Worm (Caenorhabditis elegans): ENCODE measurements around the gene T05C12.11.

The T05C12.11 gene

DNA sequence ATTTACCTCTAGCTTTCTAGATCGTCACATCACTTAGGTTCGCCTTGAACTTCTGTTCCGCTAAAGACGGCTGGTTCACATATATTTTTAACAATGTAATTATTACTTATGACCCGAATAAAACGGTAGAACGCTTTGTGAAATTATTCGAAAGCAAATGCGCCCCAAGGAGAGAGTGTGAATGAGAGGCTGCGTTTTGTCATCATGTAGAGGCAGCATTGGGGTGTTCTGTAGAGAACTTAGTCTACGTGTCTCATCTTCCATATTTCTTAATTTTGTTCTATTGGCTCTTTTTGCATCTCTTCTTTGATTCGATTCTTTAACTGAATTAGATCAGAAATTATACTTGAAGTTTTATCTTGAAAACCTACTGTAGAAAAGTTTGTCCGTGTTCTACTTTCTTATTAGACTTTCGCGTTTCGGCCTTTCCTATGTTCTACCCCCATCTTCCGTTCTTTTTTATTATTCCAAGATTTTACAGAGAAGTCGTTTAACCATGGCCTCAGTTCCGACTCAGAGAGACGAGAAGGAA, 32.2 kb downstream of the T05C12.11 start, which contains the start of gene cdc-48.2:
Gene cdc-48.2 (plus strand): TSS at position 482 of the 532 bp plus-strand sequence.
- no peak for TF ChIP-seq F57A8.1 (GFP tag; optimal IDR thresholded peaks at IDR 0.05)
- no peak for TF ChIP-seq lin-40 (tag; optimal IDR thresholded peaks at IDR 0.05)
- no peak for TF ChIP-seq Y95B8A.8 (GFP tag; IDR thresholded peaks at IDR 0.05)
- peak; percentile 36 for TF ChIP-seq attf-5 (GFP tag; optimal IDR thresholded peaks at IDR 0.05)
- no peak for TF ChIP-seq dox-1 (GFP tag; IDR thresholded peaks at IDR 0.05)
- TF ChIP-seq dpl-1 (GFP tag; optimal IDR thresholded peaks at IDR 0.05): no peak
- TF ChIP-seq madf-6 (GFP tag; IDR thresholded peaks at IDR 0.05): no peak
- TF ChIP-seq nfya-1 (tag; optimal IDR thresholded peaks at IDR 0.05; ENCODE audit: borderline replicate concordance, insufficient read depth): no peak
- no peak for TF ChIP-seq D2030.7 (GFP tag; IDR thresholded peaks at IDR 0.05)
- no peak for TF ChIP-seq pbrm-1 (GFP tag; IDR thresholded peaks at IDR 0.05)
- no peak for TF ChIP-seq tlf-1 (GFP tag; optimal IDR thresholded peaks at IDR 0.05)
- no peak for TF ChIP-seq hmg-20 (GFP tag; IDR thresholded peaks at IDR 0.05)
- no peak for TF ChIP-seq F57C9.4 (tag; optimal IDR thresholded peaks at IDR 0.05)
- no peak for TF ChIP-seq B0261.1 (tag; optimal IDR thresholded peaks at IDR 0.05)
- no peak for TF ChIP-seq snpc-1.1 (tag; optimal IDR thresholded peaks at IDR 0.05; ENCODE audit: insufficient read depth)
- no peak for TF ChIP-seq aptf-3 (GFP tag; IDR thresholded peaks at IDR 0.05)
- no peak for TF ChIP-seq unc-62 (GFP tag; optimal IDR thresholded peaks at IDR 0.05)
- TF ChIP-seq lag-1 (GFP tag; IDR thresholded peaks at IDR 0.05): no peak
- TF ChIP-seq nhr-90 (tag; optimal IDR thresholded peaks at IDR 0.05): no peak
- no peak for TF ChIP-seq F52B5.7 (tag; optimal IDR thresholded peaks at IDR 0.05)
- no peak for TF ChIP-seq F49E8.2 (tag; optimal IDR thresholded peaks at IDR 0.05; ENCODE audit: insufficient read depth)
- no peak for TF ChIP-seq cebp-2 (GFP tag; IDR thresholded peaks at IDR 0.05)
- TF ChIP-seq snpc-3.4 (tag; optimal IDR thresholded peaks at IDR 0.05): no peak
- TF ChIP-seq T07F8.4 (tag; optimal IDR thresholded peaks at IDR 0.05): no peak
- TF ChIP-seq bed-1 (GFP tag; IDR thresholded peaks at IDR 0.05): no peak
- no peak for TF ChIP-seq Y56A3A.18 (GFP tag; IDR thresholded peaks at IDR 0.05)
- 0 out of 2 replicates have a peak, but pooled peaks have one; percentile 17 for TF ChIP-seq rcor-1 (GFP tag; IDR thresholded peaks at IDR 0.05)
- no peak for TF ChIP-seq F23B12.7 (tag; optimal IDR thresholded peaks at IDR 0.05; ENCODE audit: insufficient read depth)
- no peak for TF ChIP-seq egl-18 (GFP tag; IDR thresholded peaks at IDR 0.05)
- no peak for TF ChIP-seq mcd-1 (GFP tag; IDR thresholded peaks at IDR 0.05)
- no peak for TF ChIP-seq sea-2 (GFP tag; IDR thresholded peaks at IDR 0.05)
- TF ChIP-seq efl-1 (GFP tag; optimal IDR thresholded peaks at IDR 0.05): no peak
- no peak for TF ChIP-seq F55B11.4 (tag; optimal IDR thresholded peaks at IDR 0.05; ENCODE audit: borderline replicate concordance, insufficient read depth)
- TF ChIP-seq athp-1 (tag; optimal IDR thresholded peaks at IDR 0.05): no peak
- no peak for TF ChIP-seq die-1 (tag; optimal IDR thresholded peaks at IDR 0.05)
- TF ChIP-seq C06A6.2 (GFP tag; conservative IDR thresholded peaks at IDR 0.05): no peak
- no peak for TF ChIP-seq nhr-179 (tag; optimal IDR thresholded peaks at IDR 0.05)
- TF ChIP-seq him-1 (tag; optimal IDR thresholded peaks at IDR 0.05): no peak
- TF ChIP-seq ceh-100 (GFP tag; IDR thresholded peaks at IDR 0.05): 0 out of 2 replicates have a peak, but pooled peaks have one; percentile 9
- TF ChIP-seq attf-6 (GFP tag; IDR thresholded peaks at IDR 0.05): no peak
- no peak for TF ChIP-seq cebp-1 (GFP tag; IDR thresholded peaks at IDR 0.05)
- peak; percentile 4 for TF ChIP-seq cebp-1 (tag; optimal IDR thresholded peaks at IDR 0.05)
- TF ChIP-seq ceh-91 (GFP tag; IDR thresholded peaks at IDR 0.05): no peak
- TF ChIP-seq Y53G8AR.9 (GFP tag; conservative IDR thresholded peaks at IDR 0.05): no peak
- TF ChIP-seq F39B2.1 (GFP tag; IDR thresholded peaks at IDR 0.05): no peak
- TF ChIP-seq ceh-27 (GFP tag; optimal IDR thresholded peaks at IDR 0.05): no peak
- no peak for TF ChIP-seq K11D2.4 (GFP tag; IDR thresholded peaks at IDR 0.05)
- TF ChIP-seq hmg-1.2 (GFP tag; IDR thresholded peaks at IDR 0.05): 0 out of 2 replicates have a peak, but pooled peaks have one; percentile 14
